Worm (Caenorhabditis elegans) whole organism, mixed stage, embryonic: ENCODE results near the gene C45B2.3.

Source experiments
- elt-3 ChIP-seq: fragments of 150-350 bp; optimal IDR thresholded peaks from 2 replicates; lab custom pipeline; 2014; ENCODE audit warnings: missing biosample characterization, missing genetic modification characterization
- lin-13 ChIP-seq: fragments of 150-350 bp; optimal IDR thresholded peaks from 2 replicates; lab custom pipeline; 2014; ENCODE audit warnings: missing biosample characterization, missing genetic modification characterization
- nhr-12 ChIP-seq: fragments of 150-350 bp; optimal IDR thresholded peaks from 2 replicates; lab custom pipeline; 2014; ENCODE audit warnings: missing biosample characterization, missing genetic modification characterization
- nhr-237 ChIP-seq: fragments of 150-350 bp; optimal IDR thresholded peaks from 2 replicates; lab custom pipeline; 2014; ENCODE audit warnings: missing biosample characterization, missing genetic modification characterization
- pha-4 ChIP-seq: fragments of 150-350 bp; optimal IDR thresholded peaks from 2 replicates; lab custom pipeline; 2018; ENCODE audit warnings: missing biosample characterization, missing genetic modification reagents, missing genetic modification characterization
- snpc-4 ChIP-seq: fragments of 150-350 bp; optimal IDR thresholded peaks from 2 replicates; lab custom pipeline; 2014; ENCODE audit warnings: missing biosample characterization, missing genetic modification characterization
- unc-120 ChIP-seq: sonication (generic microtip); optimal IDR thresholded peaks from 2 replicates; lab custom pipeline; 2017; ENCODE audit warnings: missing genetic modification characterization, missing compliant biosample characterization; ENCODE audit not compliant: poor library complexity, severe bottlenecking
- unc-39 ChIP-seq: fragments of 150-350 bp; optimal IDR thresholded peaks from 2 replicates; lab custom pipeline; 2014; ENCODE audit warnings: missing biosample characterization, missing genetic modification characterization
- unc-62 ChIP-seq: fragments of 150-350 bp; optimal IDR thresholded peaks from 2 replicates; lab custom pipeline; 2014; ENCODE audit warnings: missing biosample characterization, missing genetic modification reagents, missing genetic modification characterization
- ztf-11 ChIP-seq: fragments of 150-350 bp; optimal IDR thresholded peaks from 2 replicates; lab custom pipeline; 2014; ENCODE audit warnings: missing biosample characterization, missing genetic modification characterization

DNA sequence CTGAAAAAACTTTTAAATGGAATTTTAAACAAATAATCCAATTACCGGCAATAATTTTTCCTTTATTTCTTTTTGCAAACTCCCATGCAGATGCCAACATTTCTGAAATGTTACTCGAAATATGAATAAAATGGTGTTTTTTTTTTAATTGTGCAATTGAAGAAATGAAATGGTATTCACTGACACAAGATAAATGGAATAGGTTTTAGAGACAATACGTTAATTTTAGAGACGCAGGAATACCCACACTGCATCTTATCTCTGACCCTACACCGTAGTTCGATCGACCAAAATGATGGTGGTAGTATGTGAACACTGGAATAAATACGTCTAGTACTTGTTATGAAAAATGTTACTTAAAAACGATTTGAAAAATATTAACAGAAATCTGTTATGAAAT is 30.1 kb downstream of the C45B2.3 start, which contains the start of gene prx-3:
- TF ChIP-seq unc-120 (tag; lab: Kevin White, UChicago) = no peak
- no peak for TF ChIP-seq snpc-4
- no peak for TF ChIP-seq nhr-237
- TF ChIP-seq unc-62 = no peak
- no peak for TF ChIP-seq lin-13 (tag; lab: Kevin White, UChicago)
- no peak for TF ChIP-seq unc-39
- TF ChIP-seq pha-4 (tag; lab: Kevin White, UChicago) = no peak
- TF ChIP-seq elt-3 = no peak
- TF ChIP-seq ztf-11 (tag; lab: Kevin White, UChicago) = no peak
- no peak for TF ChIP-seq nhr-12 (tag; lab: Kevin White, UChicago)
